Worm (Caenorhabditis elegans): ENCODE results near the gene Y57G7A.1.

The Y57G7A.1 gene

ce11 chrII:1306550-1306949 is 8.3 kb downstream of the Y57G7A.1 start:
- TF ChIP-seq him-1 (tag; optimal IDR thresholded peaks at IDR 0.05): peak; percentile 20
- no peak for TF ChIP-seq ztf-28 (GFP tag; IDR thresholded peaks at IDR 0.05)
- peak; percentile 61 for TF ChIP-seq snpc-3.4 (tag; optimal IDR thresholded peaks at IDR 0.05)
- peak; percentile 80 for TF ChIP-seq lin-54 (GFP tag; optimal IDR thresholded peaks at IDR 0.05)
- TF ChIP-seq sdz-38 (tag; optimal IDR thresholded peaks at IDR 0.05): no peak
- TF ChIP-seq C17E4.6 (GFP tag; IDR thresholded peaks at IDR 0.05): no peak
- peak; percentile 94 for TF ChIP-seq F33H1.4 (GFP tag; IDR thresholded peaks at IDR 0.05)
- peak; percentile 45; the same call in 1 of the 2 replicates for TF ChIP-seq mcd-1 (GFP tag; IDR thresholded peaks at IDR 0.05)
- peak; percentile 5 for TF ChIP-seq snpc-1.3 (tag; optimal IDR thresholded peaks at IDR 0.05; ENCODE audit: insufficient read depth)
- 0 out of 2 replicates have a peak, but pooled peaks have one; percentile 9 for TF ChIP-seq hmg-1.2 (GFP tag; IDR thresholded peaks at IDR 0.05)
- peak; percentile 9 for TF ChIP-seq tbp1 (GFP tag; optimal IDR thresholded peaks at IDR 0.05)
- TF ChIP-seq lin-35 (GFP tag; optimal IDR thresholded peaks at IDR 0.05): no peak
- 0 out of 2 replicates have a peak, but pooled peaks have one; percentile 34 for TF ChIP-seq ekl-4 (GFP tag; IDR thresholded peaks at IDR 0.05)
- TF ChIP-seq madf-8 (GFP tag; conservative IDR thresholded peaks at IDR 0.05): peak; percentile 73
- TF ChIP-seq F49E8.2 (tag; optimal IDR thresholded peaks at IDR 0.05; ENCODE audit: insufficient read depth): peak; percentile 56
- peak; percentile 72 for TF ChIP-seq D2030.7 (GFP tag; IDR thresholded peaks at IDR 0.05)
- TF ChIP-seq xnd-1 (tag; optimal IDR thresholded peaks at IDR 0.05): peak; percentile 96
- TF ChIP-seq lsl-1 (GFP tag; optimal IDR thresholded peaks at IDR 0.05): peak; percentile 96
- peak; percentile 94 for TF ChIP-seq madf-6 (GFP tag; IDR thresholded peaks at IDR 0.05)
- no peak for TF ChIP-seq snpc-4 (GFP tag; optimal IDR thresholded peaks at IDR 0.05)
- no peak for TF ChIP-seq snpc-4 (tag; optimal IDR thresholded peaks at IDR 0.05)
- peak; percentile 35 for TF ChIP-seq efl-1 (GFP tag; optimal IDR thresholded peaks at IDR 0.05)
- TF ChIP-seq ceh-91 (GFP tag; IDR thresholded peaks at IDR 0.05): peak; percentile 61; the same call in 1 of the 2 replicates
- TF ChIP-seq nhr-120 (GFP tag; IDR thresholded peaks at IDR 0.05): no peak

ce11 chrII:1309892-1310516 is 11.7 kb downstream of the Y57G7A.1 start, which contains the start of the genes alh-6 and fcho-1:
TSS of gene alh-6 (minus strand) at chrII:1310133.
TSS of gene fcho-1 (plus strand) at chrII:1310515.
- TF ChIP-seq ekl-4 (GFP tag; IDR thresholded peaks at IDR 0.05): no peak
- TF ChIP-seq fkh-3 (tag; optimal IDR thresholded peaks at IDR 0.05): no peak
- no peak for TF ChIP-seq nhr-80 (tag; optimal IDR thresholded peaks at IDR 0.05)
- no peak for TF ChIP-seq repo-1 (tag; optimal IDR thresholded peaks at IDR 0.05)
- TF ChIP-seq mcd-1 (GFP tag; IDR thresholded peaks at IDR 0.05): peak; percentile 55
- TF ChIP-seq cebp-1 (GFP tag; IDR thresholded peaks at IDR 0.05): no peak
- peak; percentile 2 for TF ChIP-seq cebp-1 (tag; optimal IDR thresholded peaks at IDR 0.05)
- no peak for TF ChIP-seq ets-4 (GFP tag; optimal IDR thresholded peaks at IDR 0.05)
- TF ChIP-seq madf-8 (GFP tag; conservative IDR thresholded peaks at IDR 0.05): peak; percentile 27; the same call in 1 of the 2 replicates
- TF ChIP-seq athp-1 (tag; optimal IDR thresholded peaks at IDR 0.05): no peak
- no peak for TF ChIP-seq tbp1 (GFP tag; optimal IDR thresholded peaks at IDR 0.05)
- TF ChIP-seq F49E8.2 (tag; optimal IDR thresholded peaks at IDR 0.05; ENCODE audit: insufficient read depth): peak; percentile 25
- no peak for TF ChIP-seq snpc-3.4 (tag; optimal IDR thresholded peaks at IDR 0.05)
- peak; percentile 36 for TF ChIP-seq lin-54 (GFP tag; optimal IDR thresholded peaks at IDR 0.05)
- TF ChIP-seq pha-4 (tag; optimal IDR thresholded peaks at IDR 0.05): no peak
- TF ChIP-seq ceh-100 (GFP tag; IDR thresholded peaks at IDR 0.05): no peak
- TF ChIP-seq ztf-3 (GFP tag; optimal IDR thresholded peaks at IDR 0.05): no peak
- no peak for TF ChIP-seq attf-5 (GFP tag; optimal IDR thresholded peaks at IDR 0.05)
- peak; percentile 8; the same call in 1 of the 2 replicates for TF ChIP-seq hmg-1.2 (GFP tag; IDR thresholded peaks at IDR 0.05)
- no peak for TF ChIP-seq nfya-2 (GFP tag; IDR thresholded peaks at IDR 0.05)
- TF ChIP-seq F22D6.2 (tag; optimal IDR thresholded peaks at IDR 0.05): no peak
- TF ChIP-seq efl-1 (GFP tag; optimal IDR thresholded peaks at IDR 0.05): peak; percentile 7
- TF ChIP-seq dox-1 (GFP tag; IDR thresholded peaks at IDR 0.05): peak; percentile 38; the same call in 1 of the 2 replicates
- peak; percentile 74 for TF ChIP-seq madf-6 (GFP tag; IDR thresholded peaks at IDR 0.05)
- no peak for TF ChIP-seq dpl-1 (GFP tag; optimal IDR thresholded peaks at IDR 0.05)
- TF ChIP-seq D2030.7 (GFP tag; IDR thresholded peaks at IDR 0.05): peak; percentile 46
- peak; percentile 66 for TF ChIP-seq xnd-1 (tag; optimal IDR thresholded peaks at IDR 0.05)
- TF ChIP-seq ceh-27 (GFP tag; optimal IDR thresholded peaks at IDR 0.05): peak; percentile 55
- peak; percentile 87 for TF ChIP-seq lsl-1 (GFP tag; optimal IDR thresholded peaks at IDR 0.05)
- TF ChIP-seq F57C9.4 (tag; optimal IDR thresholded peaks at IDR 0.05): no peak
- TF ChIP-seq rpc-1 (optimal IDR thresholded peaks at IDR 0.05): no peak
- TF ChIP-seq rpc-1 (tag; optimal IDR thresholded peaks at IDR 0.05): no peak
- TF ChIP-seq F52B5.7 (tag; optimal IDR thresholded peaks at IDR 0.05): no peak
- TF ChIP-seq lin-35 (GFP tag; optimal IDR thresholded peaks at IDR 0.05): no peak
- no peak for TF ChIP-seq egl-44 (GFP tag; IDR thresholded peaks at IDR 0.05)
